Worm (Caenorhabditis elegans) whole organism, L4 larva: Measurements from ENCODE around the gene F35B3.3.
A peak's percentile ranks its signal among the peaks of the same experiment; 100 is the strongest.

Experiments
- D1046.2 ChIP-seq: fragments of 200-800 bp; sonication (Bioruptor generic); IDR thresholded peaks from 2 replicates; pipeline ENCODE4 v1.3.6; 2022; ENCODE audit warnings: missing genetic modification characterization, missing compliant biosample characterization
- F10B5.3 ChIP-seq: sonication (generic microtip); optimal IDR thresholded peaks from 2 replicates; lab custom pipeline; 2016; ENCODE audit warnings: mild to moderate bottlenecking, missing genetic modification characterization, missing compliant biosample characterization
- R02D3.7 ChIP-seq: fragments of 150-350 bp; sonication (generic microtip); optimal IDR thresholded peaks from 3 replicates; lab custom pipeline; 2014; ENCODE audit warnings: missing biosample characterization, missing genetic modification characterization
- Y5F2A.4 ChIP-seq: fragments of 200-800 bp; sonication (Bioruptor generic); optimal IDR thresholded peaks from 2 replicates; lab custom pipeline; 2018; ENCODE audit warnings: mild to moderate bottlenecking, missing genetic modification characterization, missing compliant biosample characterization
- arid-1 ChIP-seq: fragments of 200-800 bp; sonication (Bioruptor generic); conservative IDR thresholded peaks from 2 replicates; pipeline ENCODE4 v1.3.6; 2022; ENCODE audit warnings: missing genetic modification reagents, missing genetic modification characterization, missing compliant biosample characterization
- ceh-20 ChIP-seq: fragments of 200-800 bp; sonication (Bioruptor generic); IDR thresholded peaks from 2 replicates; pipeline ENCODE4 v1.3.6; 2022; ENCODE audit warnings: missing genetic modification reagents, missing genetic modification characterization, missing compliant biosample characterization
- ceh-32 ChIP-seq: sonication (generic microtip); optimal IDR thresholded peaks from 2 replicates; lab custom pipeline; 2016; ENCODE audit warnings: mild to moderate bottlenecking, missing genetic modification characterization, missing compliant biosample characterization; ENCODE audit not compliant: poor library complexity
- ceh-44 ChIP-seq: fragments of 200-800 bp; sonication (Bioruptor generic); IDR thresholded peaks from 2 replicates; pipeline ENCODE4 v1.3.6; 2022; ENCODE audit warnings: missing genetic modification reagents, missing genetic modification characterization, missing compliant biosample characterization
- ces-1 ChIP-seq: fragments of 150-350 bp; sonication (generic microtip); optimal IDR thresholded peaks from 4 replicates; lab custom pipeline; 2014; ENCODE audit warnings: missing biosample characterization, missing genetic modification reagents, missing genetic modification characterization
- daf-16 ChIP-seq, 3 experiments: sonication (generic microtip); optimal IDR thresholded peaks; 2 replicates each; lab custom pipeline; 2016 to 2017; ENCODE audit warnings: missing genetic modification characterization in 3 of 3, missing genetic modification reagents in 3 of 3, mild to moderate bottlenecking in 2 of 3, missing compliant biosample characterization in 2 of 3, missing biosample characterization in 1 of 3, moderate library complexity in 1 of 3
- dmd-6 ChIP-seq: fragments of 200-800 bp; sonication (Bioruptor generic); IDR thresholded peaks from 2 replicates; pipeline ENCODE4 v1.3.6; 2022; ENCODE audit warnings: missing genetic modification reagents, missing genetic modification characterization, missing compliant biosample characterization
- dmd-8 ChIP-seq: fragments of 200-800 bp; sonication (Bioruptor generic); IDR thresholded peaks from 2 replicates; pipeline ENCODE4 v1.3.6; 2022; ENCODE audit warnings: missing genetic modification characterization, missing compliant biosample characterization
- dmd-9 ChIP-seq: fragments of 200-800 bp; sonication (Bioruptor generic); IDR thresholded peaks from 2 replicates; pipeline ENCODE4 v1.3.6; 2022; ENCODE audit warnings: missing genetic modification reagents, missing genetic modification characterization, missing compliant biosample characterization
- dpl-1 ChIP-seq: fragments of 150-350 bp; optimal IDR thresholded peaks from 2 replicates; lab custom pipeline; 2014; ENCODE audit warnings: missing biosample characterization, missing genetic modification reagents, missing genetic modification characterization
- dve-1 ChIP-seq: sonication (generic microtip); optimal IDR thresholded peaks from 2 replicates; lab custom pipeline; 2017; ENCODE audit warnings: antibody characterized with exemption, mild to moderate bottlenecking, missing genetic modification characterization, missing compliant biosample characterization; ENCODE audit not compliant: insufficient read depth
- egl-43 ChIP-seq: fragments of 200-800 bp; sonication (Bioruptor generic); IDR thresholded peaks from 2 replicates; pipeline ENCODE4 v1.3.6; 2022; ENCODE audit warnings: missing genetic modification reagents, missing genetic modification characterization, missing compliant biosample characterization
- fos-1 ChIP-seq: fragments of 150-350 bp; optimal IDR thresholded peaks from 2 replicates; lab custom pipeline; 2014; ENCODE audit warnings: missing biosample characterization, missing genetic modification characterization
- hlh-11 ChIP-seq: fragments of 200-800 bp; sonication (Bioruptor generic); optimal IDR thresholded peaks from 2 replicates; lab custom pipeline; 2018; ENCODE audit warnings: mild to moderate bottlenecking, missing genetic modification characterization, missing compliant biosample characterization
- hlh-30 ChIP-seq: sonication (generic microtip); optimal IDR thresholded peaks from 2 replicates; lab custom pipeline; 2017; ENCODE audit warnings: antibody characterized with exemption, mild to moderate bottlenecking, missing genetic modification characterization, missing compliant biosample characterization; ENCODE audit not compliant: insufficient read depth
- lim-7 ChIP-seq: fragments of 200-800 bp; sonication (Bioruptor generic); IDR thresholded peaks from 2 replicates; pipeline ENCODE4 v1.3.6; 2022; ENCODE audit warnings: missing genetic modification characterization, missing compliant biosample characterization
- lin-39 ChIP-seq: fragments of 150-350 bp; optimal IDR thresholded peaks from 2 replicates; lab custom pipeline; 2014; ENCODE audit warnings: missing biosample characterization, missing genetic modification reagents, missing genetic modification characterization
- lir-3 ChIP-seq: sonication (generic microtip); optimal IDR thresholded peaks from 2 replicates; lab custom pipeline; 2016; ENCODE audit warnings: mild to moderate bottlenecking, missing genetic modification characterization, missing compliant biosample characterization
- madf-9 ChIP-seq: fragments of 200-800 bp; sonication (Bioruptor generic); conservative IDR thresholded peaks from 2 replicates; pipeline ENCODE4 v1.3.6; 2022; ENCODE audit warnings: missing genetic modification reagents, missing genetic modification characterization, missing compliant biosample characterization
- mep-1 ChIP-seq: fragments of 150-350 bp; sonication (generic microtip); optimal IDR thresholded peaks from 3 replicates; lab custom pipeline; 2014; ENCODE audit warnings: missing biosample characterization, missing genetic modification characterization
- mes-2 ChIP-seq: sonication (generic microtip); optimal IDR thresholded peaks from 2 replicates; lab custom pipeline; 2016; ENCODE audit warnings: missing genotype, mild to moderate bottlenecking, missing genetic modification characterization, missing compliant biosample characterization; ENCODE audit not compliant: poor library complexity, severe bottlenecking
- mxl-2 ChIP-seq: fragments of 200-800 bp; sonication (Bioruptor generic); conservative IDR thresholded peaks from 2 replicates; pipeline ENCODE4 v1.3.6; 2022; ENCODE audit warnings: missing genetic modification reagents, missing genetic modification characterization, missing compliant biosample characterization
- nhr-28 ChIP-seq: fragments of 150-350 bp; optimal IDR thresholded peaks from 2 replicates; lab custom pipeline; 2014; ENCODE audit warnings: missing biosample characterization, missing genetic modification characterization
- nhr-42 ChIP-seq: fragments of 200-800 bp; sonication (Bioruptor generic); IDR thresholded peaks from 2 replicates; pipeline ENCODE4 v1.3.6; 2022; ENCODE audit warnings: missing genetic modification characterization, missing compliant biosample characterization
- nhr-6 ChIP-seq: fragments of 150-350 bp; optimal IDR thresholded peaks from 2 replicates; lab custom pipeline; 2014; ENCODE audit warnings: missing biosample characterization, missing genetic modification characterization
- php-3 ChIP-seq: fragments of 200-800 bp; sonication (Bioruptor generic); IDR thresholded peaks from 2 replicates; pipeline ENCODE4 v1.3.6; 2022; ENCODE audit warnings: missing genetic modification reagents, missing genetic modification characterization, missing compliant biosample characterization
- pqm-1 ChIP-seq: sonication (generic microtip); optimal IDR thresholded peaks from 2 replicates; lab custom pipeline; 2017; ENCODE audit warnings: missing biosample characterization, missing genetic modification characterization
- rbr-2 ChIP-seq: sonication (generic microtip); optimal IDR thresholded peaks from 2 replicates; lab custom pipeline; 2016; ENCODE audit warnings: missing genotype, missing genetic modification characterization, missing compliant biosample characterization
- saeg-2 ChIP-seq: fragments of 200-800 bp; sonication (Bioruptor generic); IDR thresholded peaks from 2 replicates; pipeline ENCODE4 v1.3.6; 2022; ENCODE audit warnings: missing genetic modification reagents, missing genetic modification characterization, missing compliant biosample characterization
- set-16 ChIP-seq: fragments of 200-800 bp; sonication (Bioruptor generic); IDR thresholded peaks from 2 replicates; pipeline ENCODE4 v1.3.6; 2022; ENCODE audit warnings: missing genetic modification reagents, missing genetic modification characterization, missing compliant biosample characterization
- spr-1 ChIP-seq: sonication (generic microtip); optimal IDR thresholded peaks from 2 replicates; lab custom pipeline; 2016; ENCODE audit warnings: mild to moderate bottlenecking, missing genetic modification characterization, missing compliant biosample characterization
- tag-97 ChIP-seq: fragments of 200-800 bp; sonication (Bioruptor generic); IDR thresholded peaks from 2 replicates; pipeline ENCODE4 v1.3.6; 2022; ENCODE audit warnings: missing genetic modification characterization, missing compliant biosample characterization
- tra-1 ChIP-seq: fragments of 200-800 bp; sonication (Bioruptor generic); IDR thresholded peaks from 2 replicates; pipeline ENCODE4 v1.3.6; 2022; ENCODE audit warnings: missing genetic modification reagents, missing genetic modification characterization, missing compliant biosample characterization
- unc-62 ChIP-seq, 3 experiments: fragments of 150-350 bp in 1 of 3; sonication (generic microtip); optimal IDR thresholded peaks in 2 of 3; peaks in 1 of 3; 1 replicate in 1 of 3; 2 replicates in 2 of 3; lab custom pipeline; 2014 to 2017; ENCODE audit warnings: missing biosample characterization in 3 of 3, missing genetic modification characterization in 3 of 3, missing genetic modification reagents in 3 of 3, missing genotype in 1 of 3

F35B3.3 gene

DNA sequence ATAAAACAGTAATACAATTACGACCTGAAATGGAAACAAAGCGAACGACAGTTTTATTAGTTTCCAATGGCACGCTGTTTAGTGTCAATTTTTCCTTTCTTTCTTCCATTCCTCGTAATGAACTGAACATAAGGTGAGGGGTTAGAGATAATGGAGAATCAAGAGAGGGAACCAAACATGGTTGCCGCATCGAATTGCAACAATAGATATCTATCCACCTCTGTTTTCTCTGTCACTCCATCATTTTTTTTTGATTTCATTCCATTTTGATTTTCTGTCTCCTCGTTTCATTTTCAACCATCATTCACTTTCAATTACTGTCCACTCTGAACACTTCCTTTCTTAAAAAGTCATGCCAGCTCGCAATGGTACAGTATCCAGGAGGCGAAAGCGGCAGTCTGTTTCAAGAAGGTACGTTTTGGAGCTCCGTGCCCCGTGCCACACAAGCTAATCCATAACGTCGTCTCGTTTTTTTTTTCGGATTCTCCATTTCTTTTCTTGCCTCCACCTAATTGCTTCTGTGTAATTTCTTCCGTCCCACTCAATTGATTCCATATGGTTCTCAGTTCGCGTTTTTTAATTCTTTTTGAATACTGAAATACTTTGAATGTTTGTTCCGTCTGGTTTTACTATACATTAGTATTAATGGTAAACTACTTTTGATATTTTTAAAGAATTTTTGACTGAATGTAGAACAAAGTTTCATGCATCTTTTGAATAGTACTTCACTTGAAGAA, 17.9 kb upstream of the F35B3.3 start (continued):
- TF ChIP-seq arid-1 = no peak
- TF ChIP-seq rbr-2 (tag; lab: Kevin White, UChicago) = no peak
- TF ChIP-seq tra-1 (GFP tag; lab: Robert Waterston, UW) = no peak
- TF ChIP-seq nhr-6 (tag; lab: Kevin White, UChicago) = no peak
- TF ChIP-seq F10B5.3 = no peak
- TF ChIP-seq dmd-6 (GFP tag; lab: Robert Waterston, UW) = 0 out of 2 replicates have a peak, but pooled peaks have one; percentile 19
- TF ChIP-seq tag-97 (GFP tag; lab: Robert Waterston, UW) = no peak
- no peak for TF ChIP-seq D1046.2 (GFP tag; lab: Robert Waterston, UW)
- no peak for TF ChIP-seq lir-3

DNA sequence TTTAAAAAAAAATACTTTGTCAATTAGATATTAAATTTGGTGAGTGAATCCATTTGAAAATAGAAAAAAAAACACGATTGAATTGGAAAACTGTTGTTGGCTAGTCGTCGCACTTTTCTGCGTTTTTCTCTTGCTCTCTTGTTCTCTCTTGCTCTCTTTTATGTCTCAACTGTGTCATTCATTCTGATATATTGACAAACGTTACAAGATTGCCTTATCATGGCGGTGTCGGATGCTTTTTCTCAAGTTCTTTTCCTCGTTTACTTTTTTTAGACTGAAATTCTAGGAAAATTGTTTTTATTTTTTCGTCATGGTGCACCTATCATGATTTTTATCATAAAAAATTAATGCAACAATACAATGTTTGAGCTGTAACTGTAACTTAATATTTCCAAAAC, 17.4 kb upstream of the F35B3.3 start:
- no peak for TF ChIP-seq lin-39 (tag; lab: Kevin White, UChicago)
- TF ChIP-seq php-3 = peak; percentile 39; the same call in 1 of the 2 replicates
- TF ChIP-seq mxl-2 (GFP tag; lab: Robert Waterston, UW) = no peak
- TF ChIP-seq arid-1 = no peak
- TF ChIP-seq Y5F2A.4 (GFP tag; lab: Kevin White, UChicago) = no peak
- TF ChIP-seq nhr-28 (tag; lab: Kevin White, UChicago) = peak; percentile 34
- TF ChIP-seq R02D3.7 (tag; lab: Kevin White, UChicago) = no peak
- TF ChIP-seq tra-1 (GFP tag; lab: Robert Waterston, UW) = 0 out of 2 replicates have a peak, but pooled peaks have one; percentile 11
- TF ChIP-seq hlh-11 = peak; percentile 58
- no peak for TF ChIP-seq fos-1 (tag; lab: Kevin White, UChicago)
- TF ChIP-seq dve-1 = peak; percentile 40
- peak; percentile 72 for TF ChIP-seq dmd-6 (GFP tag; lab: Robert Waterston, UW)
- peak; percentile 7 for TF ChIP-seq mep-1 (tag; lab: Kevin White, UChicago)
- no peak for TF ChIP-seq dmd-8 (GFP tag; lab: Robert Waterston, UW)
- TF ChIP-seq mes-2 (tag; lab: Kevin White, UChicago) = no peak
- no peak for TF ChIP-seq set-16 (GFP tag; lab: Robert Waterston, UW)
- no peak for TF ChIP-seq rbr-2 (tag; lab: Kevin White, UChicago)
- TF ChIP-seq pqm-1 = peak; percentile 55
- no peak for TF ChIP-seq ces-1
- TF ChIP-seq nhr-6 (tag; lab: Kevin White, UChicago) = peak; percentile 49
- no peak for TF ChIP-seq hlh-30 (tag; lab: Kevin White, UChicago)
- no peak for TF ChIP-seq dpl-1 (GFP tag; lab: Kevin White, UChicago)
- TF ChIP-seq ceh-20 (GFP tag; lab: Robert Waterston, UW) = no peak
- no peak for TF ChIP-seq ceh-32 (tag; lab: Kevin White, UChicago)
- TF ChIP-seq daf-16 (GFP tag; optimal IDR thresholded peaks at IDR 0.05; lab: Kevin White, UChicago) = no peak
- TF ChIP-seq daf-16 (tag; optimal IDR thresholded peaks at IDR 0.05; lab: Kevin White, UChicago) = peak; percentile 88
- TF ChIP-seq, all 104 proteins: peak for 10

DNA sequence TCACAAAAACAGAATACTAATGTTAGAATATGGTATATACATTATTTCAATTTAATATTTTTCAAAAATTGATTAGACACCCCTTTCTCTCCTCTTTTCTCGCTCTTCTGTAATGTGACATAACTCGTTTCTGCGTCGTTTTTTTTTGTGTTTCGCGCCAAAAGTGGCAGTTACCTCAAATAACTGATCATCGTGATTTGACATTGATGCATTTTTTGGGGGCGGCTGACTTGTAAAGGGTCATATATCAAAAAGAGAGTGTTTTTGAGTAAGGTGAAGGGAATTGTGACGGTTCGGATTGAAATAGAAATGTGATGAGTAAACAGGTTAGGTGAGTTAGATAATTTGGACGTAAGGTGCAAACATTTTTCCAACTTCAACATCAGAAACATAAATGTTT, 15.3 kb upstream of the F35B3.3 start:
- TF ChIP-seq mep-1 (tag; lab: Kevin White, UChicago) (peak; percentile 4), hlh-30 (tag; lab: Kevin White, UChicago) (peak; percentile 46), madf-9 (GFP tag; lab: Robert Waterston, UW) (no peak), unc-62 (GFP tag; optimal IDR thresholded peaks at IDR 0.05 in 1 of 2; lab: Kevin White, UChicago) (peak in 1 of 2 experiments; percentile 83), unc-62 (tag; optimal IDR thresholded peaks at IDR 0.05; lab: Kevin White, UChicago) (no peak), spr-1 (no peak), saeg-2 (GFP tag; lab: Robert Waterston, UW) (no peak), ceh-20 (GFP tag; lab: Robert Waterston, UW) (no peak), egl-43 (no peak), nhr-28 (tag; lab: Kevin White, UChicago) (peak; percentile 11), dmd-9 (GFP tag; lab: Robert Waterston, UW) (no peak), ceh-44 (GFP tag; lab: Robert Waterston, UW) (no peak), nhr-42 (no peak), lim-7 (no peak)
